Fruit fly (Drosophila melanogaster): ENCODE data around the gene r.

r gene

DNA sequence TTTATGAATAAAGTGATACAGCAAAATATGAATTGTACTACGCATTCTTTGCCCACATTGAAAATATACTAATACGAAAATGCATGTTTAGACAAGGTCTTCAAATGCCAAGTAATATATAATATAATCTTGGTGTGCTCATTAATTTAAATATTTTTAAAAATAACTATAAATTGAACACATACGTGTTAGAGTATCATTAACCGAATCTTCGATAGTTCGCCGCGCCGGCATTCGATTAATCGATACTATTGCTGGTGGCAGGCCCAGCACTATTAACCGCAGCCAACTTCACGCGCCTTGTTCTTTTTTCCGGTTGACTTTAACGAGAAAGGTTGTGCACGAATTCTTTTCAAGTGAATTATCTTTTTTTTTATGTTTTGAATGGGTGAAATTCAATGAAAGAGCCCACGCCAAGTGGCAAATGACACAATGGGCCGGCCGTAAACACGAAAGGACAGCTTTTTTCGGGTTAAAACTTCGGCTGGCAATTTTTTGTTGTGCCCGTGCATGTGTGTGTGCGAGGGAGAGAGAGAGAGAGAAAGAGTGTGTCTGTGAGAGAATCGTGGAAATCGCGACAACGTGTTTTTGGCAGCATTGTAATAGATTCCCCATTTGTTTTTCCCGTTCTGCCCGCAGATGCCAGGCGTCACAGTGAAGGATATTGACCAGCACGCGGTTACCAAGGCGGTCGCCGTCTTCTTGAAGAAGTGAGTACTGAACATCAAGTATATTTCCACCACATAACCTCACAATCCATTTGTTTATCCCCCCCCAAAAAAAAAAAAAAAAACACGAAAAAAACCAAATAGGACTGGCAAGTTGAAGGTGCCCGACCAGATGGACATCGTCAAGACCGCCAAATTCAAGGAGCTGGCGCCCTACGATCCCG is 17.3 kb upstream of the r start, which contains the start of gene RpS19a (continued):
- TF ChIP-seq CG11560 (tag; IDR thresholded peaks at IDR 0.05) (peak; percentile 96), Elba2 (GFP tag; optimal IDR thresholded peaks at IDR 0.05) (no peak), CG1603 (tag; optimal IDR thresholded peaks at IDR 0.05) (peak; percentile 61), Nf-YA (GFP tag; IDR thresholded peaks at IDR 0.05) (peak; percentile 72), amos (GFP tag; IDR thresholded peaks at IDR 0.05; ENCODE audit: partially characterized antibody) (peak; percentile 3; the same call in 1 of the 2 replicates), scrt (GFP tag; optimal IDR thresholded peaks at IDR 0.05) (peak; percentile 77), Hand (GFP tag; optimal IDR thresholded peaks at IDR 0.05) (peak; percentile 88), shn (GFP tag; optimal IDR thresholded peaks at IDR 0.05) (peak; percentile 66), CG8290 (GFP tag; optimal IDR thresholded peaks at IDR 0.05) (peak; percentile 15), CG8290 (tag; optimal IDR thresholded peaks at IDR 0.05) (peak; percentile 78 to 79), D19A (tag; optimal IDR thresholded peaks at IDR 0.05) (peak; percentile 48), crp (GFP tag; optimal IDR thresholded peaks at IDR 0.05) (peak in 1 of 2 experiments; percentile 22), oc (tag; optimal IDR thresholded peaks at IDR 0.05) (no peak), CG11398 (GFP tag; optimal IDR thresholded peaks at IDR 0.05) (peak; percentile 42), MESR4 (GFP tag; optimal IDR thresholded peaks at IDR 0.05) (peak; percentile 98), stc (GFP tag; IDR thresholded peaks at IDR 0.05) (peak; percentile 64), Hr78 (GFP tag; optimal IDR thresholded peaks at IDR 0.05) (peak in 1 of 2 experiments; percentile 18), CG9876 (GFP tag; optimal IDR thresholded peaks at IDR 0.05) (peak; percentile 58), CG18476 (GFP tag; optimal IDR thresholded peaks at IDR 0.05) (peak; percentile 14), Myb (GFP tag; optimal IDR thresholded peaks at IDR 0.05) (peak; percentile 5), CG8924 (tag; optimal IDR thresholded peaks at IDR 0.05) (peak; percentile 51), HmgZ (tag; optimal IDR thresholded peaks at IDR 0.05) (peak; percentile 28), Deaf1 (tag; optimal IDR thresholded peaks at IDR 0.05) (peak; percentile 33), bowl (GFP tag; IDR thresholded peaks at IDR 0.05) (peak; percentile 47; the same call in 1 of the 2 replicates), CG11696 (GFP tag; IDR thresholded peaks at IDR 0.05) (peak; percentile 39; the same call in 1 of the 2 replicates), fd102C (GFP tag; optimal IDR thresholded peaks at IDR 0.05) (peak; percentile 53), sens-2 (GFP tag; IDR thresholded peaks at IDR 0.05) (peak; percentile 81), chm (GFP tag; IDR thresholded peaks at IDR 0.05) (peak; percentile 88), CG2889 (GFP tag; IDR thresholded peaks at IDR 0.05) (0 out of 3 replicates have a peak, but pooled peaks have one; percentile 43), CG6689 (GFP tag; IDR thresholded peaks at IDR 0.05) (peak; percentile 59), gce (GFP tag; IDR thresholded peaks at IDR 0.05) (peak; percentile 84), kni (GFP tag; optimal IDR thresholded peaks at IDR 0.05) (peak; percentile 85), pho (GFP tag; optimal IDR thresholded peaks at IDR 0.05) (peak; percentile 9), Jarid2 (GFP tag; optimal IDR thresholded peaks at IDR 0.05) (peak; percentile 62), CG5245 (GFP tag; optimal IDR thresholded peaks at IDR 0.05) (peak; percentile 27), HLH4C (GFP tag; IDR thresholded peaks at IDR 0.05; ENCODE audit: partially characterized antibody) (0 out of 3 replicates have a peak, but pooled peaks have one; percentile 58), Gsc (GFP tag; IDR thresholded peaks at IDR 0.05) (no peak)
